Fruit fly (Drosophila melanogaster): ENCODE measurements around the gene Dcr-1.

Gene Dcr-1

dm6 chr3R:22727857-22728256, 13.0 kb downstream of the Dcr-1 start:
- peak; percentile 48 for TF ChIP-seq CG31627 (GFP tag; optimal IDR thresholded peaks at IDR 0.05)
- no peak for TF ChIP-seq fd59A (GFP tag; optimal IDR thresholded peaks at IDR 0.05)
- TF ChIP-seq Sox15 (GFP tag; optimal IDR thresholded peaks at IDR 0.05): no peak
- no peak for TF ChIP-seq CG6854 (GFP tag; optimal IDR thresholded peaks at IDR 0.05)
- no peak for TF ChIP-seq Sox102F (GFP tag; optimal IDR thresholded peaks at IDR 0.05)
- TF ChIP-seq topi (GFP tag; optimal IDR thresholded peaks at IDR 0.05): no peak
- TF ChIP-seq Ets96B (tag; optimal IDR thresholded peaks at IDR 0.05): no peak
- no peak for TF ChIP-seq fkh (GFP tag; optimal IDR thresholded peaks at IDR 0.05)
- TF ChIP-seq fd85E (GFP tag; optimal IDR thresholded peaks at IDR 0.05): no peak
- peak; percentile 13 for TF ChIP-seq CG4318 (GFP tag; optimal IDR thresholded peaks at IDR 0.05)
- TF ChIP-seq Eip78C (GFP tag): no peak
- no peak for TF ChIP-seq Smox (GFP tag; optimal IDR thresholded peaks at IDR 0.05)
- peak; percentile 80 for TF ChIP-seq CG15336 (GFP tag; IDR thresholded peaks at IDR 0.05)
- no peak for TF ChIP-seq salr (GFP tag; optimal IDR thresholded peaks at IDR 0.05)
- TF ChIP-seq CG34406 (GFP tag; optimal IDR thresholded peaks at IDR 0.05): no peak
- peak; percentile 16 for TF ChIP-seq lz (GFP tag; optimal IDR thresholded peaks at IDR 0.05)
- TF ChIP-seq pdm3 (GFP tag; optimal IDR thresholded peaks at IDR 0.05): no peak
- no peak for TF ChIP-seq CG7368 (GFP tag; optimal IDR thresholded peaks at IDR 0.05)
- peak; percentile 87 for TF ChIP-seq eg (GFP tag; IDR thresholded peaks at IDR 0.05)
- peak; percentile 7 for TF ChIP-seq vri (GFP tag; optimal IDR thresholded peaks at IDR 0.05)
- peak; percentile 67 for TF ChIP-seq Hr4 (GFP tag; optimal IDR thresholded peaks at IDR 0.05)
- peak; percentile 32 for TF ChIP-seq CG8319 (GFP tag; optimal IDR thresholded peaks at IDR 0.05)
- TF ChIP-seq svp (GFP tag): peak; percentile 56
- no peak for TF ChIP-seq OdsH (GFP tag; optimal IDR thresholded peaks at IDR 0.05)
- TF ChIP-seq Hr38 (GFP tag; optimal IDR thresholded peaks at IDR 0.05): no peak
- peak; percentile 41; the same call in 1 of the 2 replicates for TF ChIP-seq CG11294 (GFP tag; IDR thresholded peaks at IDR 0.05)
- TF ChIP-seq Gug (GFP tag; IDR thresholded peaks at IDR 0.05): peak; percentile 54
- TF ChIP-seq CG10631 (GFP tag; optimal IDR thresholded peaks at IDR 0.05): peak; percentile 9
- TF ChIP-seq esn (GFP tag; optimal IDR thresholded peaks at IDR 0.05): peak; percentile 41
- peak; percentile 72 for TF ChIP-seq CG32006 (GFP tag; optimal IDR thresholded peaks at IDR 0.05)
- peak; percentile 16 for TF ChIP-seq CG6792 (GFP tag; optimal IDR thresholded peaks at IDR 0.05)
- TF ChIP-seq CG3919 (GFP tag; optimal IDR thresholded peaks at IDR 0.05): no peak
- no peak for TF ChIP-seq CG10669 (GFP tag; optimal IDR thresholded peaks at IDR 0.05)
- no peak for TF ChIP-seq CG11902 (GFP tag; optimal IDR thresholded peaks at IDR 0.05)

- TF ChIP-seq fkh (GFP tag; optimal IDR thresholded peaks at IDR 0.05) (no peak), Gug (GFP tag; IDR thresholded peaks at IDR 0.05) (no peak), CG9139 (GFP tag; optimal IDR thresholded peaks at IDR 0.05) (no peak), CG6276 (GFP tag; optimal IDR thresholded peaks at IDR 0.05) (no peak), Hr38 (GFP tag; optimal IDR thresholded peaks at IDR 0.05) (no peak), CG6808 (GFP tag; optimal IDR thresholded peaks at IDR 0.05) (no peak), CG6163 (GFP tag; IDR thresholded peaks at IDR 0.05) (no peak), CG8319 (GFP tag; optimal IDR thresholded peaks at IDR 0.05) (no peak), Ets96B (tag; optimal IDR thresholded peaks at IDR 0.05) (no peak), CG4318 (GFP tag; optimal IDR thresholded peaks at IDR 0.05) (no peak), net (GFP tag; optimal IDR thresholded peaks at IDR 0.05) (no peak), spab (GFP tag; optimal IDR thresholded peaks at IDR 0.05) (no peak), Hr39 (GFP tag; optimal IDR thresholded peaks at IDR 0.05) (no peak), Blimp-1 (GFP tag; optimal IDR thresholded peaks at IDR 0.05) (no peak), ss (GFP tag; optimal IDR thresholded peaks at IDR 0.05) (no peak), Ets21C (GFP tag; optimal IDR thresholded peaks at IDR 0.05) (no peak), CG15336 (GFP tag; IDR thresholded peaks at IDR 0.05) (no peak)
Measured at dm6 chr3R:22727456-22727833, 13.4 kb downstream of the Dcr-1 start.

Measured in whole organism, prepupa.